Worm (Caenorhabditis elegans): ENCODE measurements around the gene twk-22.

DNA sequence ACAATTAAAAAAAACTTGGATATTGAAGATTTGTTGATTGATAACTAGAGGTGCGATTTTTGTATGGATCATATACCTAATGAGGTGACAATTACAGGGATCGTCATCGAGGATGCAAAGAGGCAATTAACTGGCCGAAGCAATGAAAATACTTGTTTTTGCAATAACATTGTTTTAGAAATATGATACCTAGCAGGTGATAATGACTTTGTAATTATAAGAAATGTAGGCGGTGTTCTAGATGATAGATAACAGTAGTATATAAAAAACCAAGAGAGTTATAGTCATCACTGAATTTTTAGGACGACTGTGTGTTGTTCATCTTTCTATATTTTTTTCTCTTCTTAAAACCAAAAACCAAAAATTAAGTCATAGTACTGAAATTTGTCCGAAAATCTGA is 22.1 kb downstream of the twk-22 start, which contains the start of gene C11G6.2:
- no peak for TF ChIP-seq zag-1 (tag; optimal IDR thresholded peaks at IDR 0.05)
- no peak for TF ChIP-seq lin-39 (tag; optimal IDR thresholded peaks at IDR 0.05)
- no peak for TF ChIP-seq nhr-25 (tag; optimal IDR thresholded peaks at IDR 0.05)

All from whole organism, L3 larva.